Fruit fly (Drosophila melanogaster): ENCODE data around the gene chb.

DNA sequence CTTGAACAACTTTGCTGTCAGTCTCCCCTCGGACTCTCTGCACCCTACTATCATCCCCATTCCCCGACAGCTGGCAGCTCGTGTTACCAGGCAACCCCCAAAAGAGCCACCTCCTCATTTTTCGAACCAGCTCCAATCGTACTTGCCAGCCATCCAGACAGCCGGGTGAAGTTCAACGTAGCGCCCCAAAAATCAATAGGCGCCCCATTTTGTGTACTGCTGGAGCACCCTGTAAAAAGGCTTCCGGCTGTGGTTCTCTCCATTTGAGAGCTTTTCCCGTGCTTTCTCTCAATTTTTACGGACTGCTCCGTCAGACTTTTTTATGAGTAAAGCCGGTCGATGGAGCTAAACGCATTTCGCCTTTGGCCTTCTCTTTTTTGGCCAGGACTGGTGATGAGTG, 13.0 kb downstream of the chb start:
- TF ChIP-seq psq (optimal IDR thresholded peaks at IDR 0.05) (no peak), Myc (optimal IDR thresholded peaks at IDR 0.05) (no peak), ttk (optimal IDR thresholded peaks at IDR 0.05) (no peak)

Data from Kc167 (cell line).